Fruit fly (Drosophila melanogaster) whole organism, embryonic: Measurements from ENCODE around the gene CG33282.
A peak's percentile ranks its signal among the peaks of the same experiment; 100 is the strongest.

Source experiments
- Adf1 ChIP-seq: fragments of 200-800 bp; sonication (Bioruptor generic); IDR thresholded peaks from 2 replicates; pipeline ENCODE4 v1.3.6; 2022; ENCODE audit warnings: missing biosample characterization, missing genetic modification characterization
- Asciz ChIP-seq: fragments of 200-800 bp; sonication (Bioruptor generic); optimal IDR thresholded peaks from 2 replicates; lab custom pipeline; 2017; ENCODE audit warnings: missing biosample characterization, mild to moderate bottlenecking, missing genetic modification characterization, missing genetic modification reagents
- Atf3 ChIP-seq: fragments of 200-800 bp; sonication (Bioruptor generic); optimal IDR thresholded peaks from 3 replicates; lab custom pipeline; 2016; ENCODE audit warnings: missing biosample characterization, missing genetic modification characterization
- Blimp-1 ChIP-seq: fragments of 200-800 bp; sonication (Bioruptor generic); optimal IDR thresholded peaks from 3 replicates; lab custom pipeline; 2018; ENCODE audit warnings: missing biosample characterization, missing genetic modification characterization, mild to moderate bottlenecking, moderate library complexity, missing genetic modification reagents
- Bteb2 ChIP-seq: fragments of 200-800 bp; sonication (Bioruptor generic); optimal IDR thresholded peaks from 2 replicates; lab custom pipeline; 2016; ENCODE audit warnings: missing biosample characterization, missing genetic modification characterization
- C15 ChIP-seq: fragments of 200-800 bp; sonication (Bioruptor generic); IDR thresholded peaks from 3 replicates; pipeline ENCODE4 v1.3.6; 2022; ENCODE audit warnings: missing biosample characterization, missing genetic modification characterization
- CG10267 ChIP-seq: fragments of 200-800 bp; sonication (Bioruptor generic); optimal IDR thresholded peaks from 2 replicates; lab custom pipeline; 2018; ENCODE audit warnings: missing biosample characterization, mild to moderate bottlenecking, missing genetic modification characterization, moderate library complexity
- CG10321 ChIP-seq: fragments of 200-800 bp; sonication (Bioruptor generic); IDR thresholded peaks from 2 replicates; pipeline ENCODE4 v1.3.6; 2022; ENCODE audit warnings: missing biosample characterization, missing genetic modification characterization
- CG11696 ChIP-seq: fragments of 200-800 bp; sonication (Bioruptor generic); IDR thresholded peaks from 2 replicates; pipeline ENCODE4 v1.3.6; 2022; ENCODE audit warnings: missing biosample characterization, missing genetic modification characterization
- CG12155 ChIP-seq: fragments of 200-800 bp; sonication (Bioruptor generic); optimal IDR thresholded peaks from 3 replicates; lab custom pipeline; 2016; ENCODE audit warnings: missing biosample characterization, missing genetic modification characterization
- CG15073 ChIP-seq: fragments of 200-800 bp; sonication (Bioruptor generic); optimal IDR thresholded peaks from 2 replicates; lab custom pipeline; 2016; ENCODE audit warnings: missing biosample characterization, missing genetic modification characterization
- CG15269 ChIP-seq: fragments of 200-800 bp; sonication (Bioruptor generic); optimal IDR thresholded peaks from 2 replicates; lab custom pipeline; 2018; ENCODE audit warnings: missing biosample characterization, mild to moderate bottlenecking, missing genetic modification characterization, moderate library complexity
- CG15601 ChIP-seq: fragments of 200-800 bp; sonication (Bioruptor generic); optimal IDR thresholded peaks from 3 replicates; lab custom pipeline; 2019; ENCODE audit warnings: missing biosample characterization, mild to moderate bottlenecking, missing genetic modification characterization, moderate library complexity
- CG15696 ChIP-seq: fragments of 200-800 bp; sonication (Bioruptor generic); optimal IDR thresholded peaks from 2 replicates; lab custom pipeline; 2019; ENCODE audit warnings: missing biosample characterization, mild to moderate bottlenecking, missing genetic modification characterization, moderate library complexity
- CG17568 ChIP-seq: fragments of 200-800 bp; sonication (Bioruptor generic); optimal IDR thresholded peaks from 2 replicates; lab custom pipeline; 2018; ENCODE audit warnings: missing biosample characterization, mild to moderate bottlenecking, missing genetic modification characterization, moderate library complexity
- CG18011 ChIP-seq: fragments of 200-800 bp; sonication (Bioruptor generic); optimal IDR thresholded peaks from 2 replicates; lab custom pipeline; 2017; ENCODE audit warnings: missing biosample characterization, missing genetic modification characterization, mild to moderate bottlenecking, moderate library complexity, missing genotype
- CG18619 ChIP-seq: fragments of 200-800 bp; sonication (Bioruptor generic); optimal IDR thresholded peaks from 3 replicates; lab custom pipeline; 2017; ENCODE audit warnings: missing biosample characterization, mild to moderate bottlenecking, missing genetic modification characterization
- CG2199 ChIP-seq: fragments of 200-800 bp; sonication (Bioruptor generic); IDR thresholded peaks from 3 replicates; pipeline ENCODE4 v1.3.6; 2022; ENCODE audit warnings: missing biosample characterization, missing genetic modification characterization
- CG2202 ChIP-seq: fragments of 200-800 bp; sonication (Bioruptor generic); optimal IDR thresholded peaks from 2 replicates; lab custom pipeline; 2018; ENCODE audit warnings: missing biosample characterization, mild to moderate bottlenecking, missing genetic modification characterization
- CG2889 ChIP-seq: fragments of 200-800 bp; sonication (Bioruptor generic); IDR thresholded peaks from 3 replicates; pipeline ENCODE4 v1.3.6; 2022; ENCODE audit warnings: missing biosample characterization, missing genetic modification characterization
- CG32772 ChIP-seq: fragments of 200-800 bp; sonication (Bioruptor generic); IDR thresholded peaks from 2 replicates; pipeline ENCODE4 v1.3.6; 2022; ENCODE audit warnings: missing biosample characterization, missing genetic modification characterization
- CG34224 ChIP-seq: fragments of 200-800 bp; sonication (Bioruptor generic); IDR thresholded peaks from 3 replicates; pipeline ENCODE4 v1.3.6; 2022; ENCODE audit warnings: missing biosample characterization, missing genetic modification characterization; ENCODE audit not compliant: partially characterized antibody
- CG7556 ChIP-seq: fragments of 200-800 bp; sonication (Bioruptor generic); optimal IDR thresholded peaks from 2 replicates; lab custom pipeline; 2017; ENCODE audit warnings: missing biosample characterization, mild to moderate bottlenecking, missing genetic modification characterization
- CG7786 ChIP-seq: fragments of 200-800 bp; sonication (Bioruptor generic); optimal IDR thresholded peaks from 2 replicates; lab custom pipeline; 2016; ENCODE audit warnings: missing biosample characterization, missing genetic modification characterization
- CG8089 ChIP-seq: fragments of 200-800 bp; sonication (Bioruptor generic); optimal IDR thresholded peaks from 3 replicates; lab custom pipeline; 2016; ENCODE audit warnings: missing biosample characterization, missing genetic modification characterization
- CG8281 ChIP-seq: fragments of 200-800 bp; sonication (Bioruptor generic); optimal IDR thresholded peaks from 2 replicates; lab custom pipeline; 2018; ENCODE audit warnings: missing biosample characterization, mild to moderate bottlenecking, missing genetic modification characterization, moderate library complexity
- CG9727 ChIP-seq: fragments of 200-800 bp; sonication (Bioruptor generic); optimal IDR thresholded peaks from 3 replicates; lab custom pipeline; 2017; ENCODE audit warnings: missing biosample characterization, mild to moderate bottlenecking, missing genetic modification characterization
- Dref ChIP-seq: fragments of 200-800 bp; sonication (Bioruptor generic); IDR thresholded peaks from 2 replicates; pipeline ENCODE4 v1.3.6; 2022; ENCODE audit warnings: missing biosample characterization, missing genetic modification characterization
- H2.0 ChIP-seq: fragments of 200-800 bp; sonication (Bioruptor generic); IDR thresholded peaks from 2 replicates; pipeline ENCODE4 v1.3.6; 2022; ENCODE audit warnings: missing biosample characterization, missing genetic modification characterization
- HLH4C ChIP-seq: fragments of 200-800 bp; sonication (Bioruptor generic); IDR thresholded peaks from 3 replicates; pipeline ENCODE4 v1.3.6; 2022; ENCODE audit warnings: missing biosample characterization, missing genetic modification characterization; ENCODE audit not compliant: partially characterized antibody
- Hand ChIP-seq: fragments of 200-800 bp; sonication (Bioruptor generic); optimal IDR thresholded peaks from 2 replicates; lab custom pipeline; 2017; ENCODE audit warnings: mild to moderate bottlenecking, missing biosample characterization, missing genetic modification reagents, missing genetic modification characterization
- Hey ChIP-seq: fragments of 200-800 bp; sonication (Bioruptor generic); optimal IDR thresholded peaks from 3 replicates; lab custom pipeline; 2018; ENCODE audit warnings: missing biosample characterization, mild to moderate bottlenecking, missing genetic modification characterization
- Hr51 ChIP-seq, 2 experiments: fragments of 200-800 bp; sonication (Bioruptor generic); optimal IDR thresholded peaks; 2 replicates in 1 of 2; 3 replicates in 1 of 2; lab custom pipeline; 2016 to 2018; ENCODE audit warnings: missing biosample characterization in 2 of 2, missing genetic modification characterization in 2 of 2, mild to moderate bottlenecking in 1 of 2, moderate library complexity in 1 of 2
- Ravus ChIP-seq: fragments of 200-800 bp; sonication (Bioruptor generic); IDR thresholded peaks from 2 replicates; pipeline ENCODE4 v1.3.6; 2022; ENCODE audit warnings: missing biosample characterization, missing genetic modification characterization
- Six4 ChIP-seq: fragments of 200-800 bp; sonication (Bioruptor generic); optimal IDR thresholded peaks from 2 replicates; lab custom pipeline; 2016; ENCODE audit warnings: missing biosample characterization, missing genetic modification characterization
- TFAM ChIP-seq: fragments of 200-800 bp; sonication (Bioruptor generic); optimal IDR thresholded peaks from 2 replicates; lab custom pipeline; 2017; ENCODE audit warnings: missing biosample characterization, missing genetic modification characterization, inconsistent platforms
- ara ChIP-seq: fragments of 200-800 bp; sonication (Bioruptor generic); IDR thresholded peaks from 2 replicates; pipeline ENCODE4 v1.3.6; 2022; ENCODE audit warnings: missing biosample characterization, missing genetic modification characterization
- btn ChIP-seq: fragments of 200-800 bp; sonication (Bioruptor generic); optimal IDR thresholded peaks from 2 replicates; lab custom pipeline; 2016; ENCODE audit warnings: missing biosample characterization, missing genetic modification characterization
- chm ChIP-seq: fragments of 200-800 bp; sonication (Bioruptor generic); IDR thresholded peaks from 2 replicates; pipeline ENCODE4 v1.3.6; 2022; ENCODE audit warnings: missing biosample characterization, missing genetic modification characterization
- crc ChIP-seq: fragments of 200-800 bp; sonication (Bioruptor generic); optimal IDR thresholded peaks from 2 replicates; lab custom pipeline; 2016; ENCODE audit warnings: missing biosample characterization, missing genetic modification characterization
- da ChIP-seq: fragments of 200-800 bp; sonication (Bioruptor generic); optimal IDR thresholded peaks from 2 replicates; lab custom pipeline; 2016; ENCODE audit warnings: missing biosample characterization, missing genetic modification characterization
- ham ChIP-seq: fragments of 200-800 bp; sonication (Bioruptor generic); IDR thresholded peaks from 2 replicates; pipeline ENCODE4 v1.3.6; 2022; ENCODE audit warnings: missing biosample characterization, missing genetic modification characterization
- ind ChIP-seq: fragments of 200-800 bp; sonication (Bioruptor generic); optimal IDR thresholded peaks from 3 replicates; lab custom pipeline; 2016; ENCODE audit warnings: missing biosample characterization, missing genetic modification characterization
- mld ChIP-seq: fragments of 200-800 bp; sonication (Bioruptor generic); IDR thresholded peaks from 3 replicates; pipeline ENCODE4 v1.3.6; 2022; ENCODE audit warnings: missing biosample characterization, missing genetic modification characterization; ENCODE audit not compliant: partially characterized antibody
- onecut ChIP-seq: fragments of 200-800 bp; sonication (Bioruptor generic); IDR thresholded peaks from 2 replicates; pipeline ENCODE4 v1.3.6; 2022; ENCODE audit warnings: missing biosample characterization, missing genetic modification characterization
- p53 ChIP-seq: fragments of 200-800 bp; sonication (Bioruptor generic); optimal IDR thresholded peaks from 2 replicates; lab custom pipeline; 2016; ENCODE audit warnings: missing biosample characterization, missing genetic modification characterization
- pita ChIP-seq: fragments of 200-800 bp; sonication (Bioruptor generic); optimal IDR thresholded peaks from 2 replicates; lab custom pipeline; 2017; ENCODE audit warnings: missing biosample characterization, mild to moderate bottlenecking, missing genetic modification characterization
- schlank ChIP-seq: fragments of 200-800 bp; sonication (Bioruptor generic); optimal IDR thresholded peaks from 2 replicates; lab custom pipeline; 2018; ENCODE audit warnings: missing biosample characterization, mild to moderate bottlenecking, missing genetic modification characterization
- sqz ChIP-seq: fragments of 200-800 bp; sonication (Bioruptor generic); optimal IDR thresholded peaks from 3 replicates; lab custom pipeline; 2018; ENCODE audit warnings: missing biosample characterization, mild to moderate bottlenecking, missing genetic modification characterization

The CG33282 gene

dm6 chr2L:3301755-3302499, 25.8 kb upstream of the CG33282 start (continued):
- TF ChIP-seq Bteb2 (GFP tag; lab: Kevin White, UChicago), result peak; percentile 99
- TF ChIP-seq CG10267 (tag; lab: Kevin White, UChicago), result peak; percentile 97
- peak; percentile 99 for TF ChIP-seq ham (GFP tag; lab: Robert Waterston, UW)
- peak; percentile 99 for TF ChIP-seq btn (GFP tag; lab: Kevin White, UChicago)
- TF ChIP-seq Dref (GFP tag; lab: Robert Waterston, UW), result peak; percentile 58
- peak; percentile 99 to 100 for TF ChIP-seq Hr51 (GFP tag; optimal IDR thresholded peaks at IDR 0.05; lab: Kevin White, UChicago)
- peak; percentile 99 for TF ChIP-seq CG15601 (tag; lab: Kevin White, UChicago)
- peak; percentile 100 for TF ChIP-seq CG9727 (GFP tag; lab: Kevin White, UChicago)
- peak; percentile 96 for TF ChIP-seq TFAM (GFP tag; lab: Kevin White, UChicago)
- TF ChIP-seq C15, result peak; percentile 99
- peak; percentile 99 for TF ChIP-seq CG2889 (GFP tag; lab: Robert Waterston, UW)
- TF ChIP-seq CG17568 (GFP tag; lab: Kevin White, UChicago), result peak; percentile 99
- peak; percentile 97 for TF ChIP-seq Ravus (GFP tag; lab: Robert Waterston, UW)
- TF ChIP-seq CG34224 (GFP tag; lab: Robert Waterston, UW), result peak; percentile 38; the same call in 1 of the 3 replicates
- TF ChIP-seq pita (GFP tag; lab: Kevin White, UChicago), result no peak
- peak; percentile 98 for TF ChIP-seq CG11696 (GFP tag; lab: Robert Waterston, UW)
- 0 out of 3 replicates have a peak, but pooled peaks have one; percentile 33 for TF ChIP-seq HLH4C (GFP tag; lab: Robert Waterston, UW)
- TF ChIP-seq da (GFP tag; lab: Kevin White, UChicago), result peak; percentile 99
- TF ChIP-seq Hand (GFP tag; lab: Kevin White, UChicago), result peak; percentile 100
- peak; percentile 99 for TF ChIP-seq H2.0
- TF ChIP-seq ara, result peak; percentile 99
- peak; percentile 100 for TF ChIP-seq CG18619 (GFP tag; lab: Kevin White, UChicago)
- TF ChIP-seq Hey, result peak; percentile 99
- TF ChIP-seq crc, result peak; percentile 99
- no peak for TF ChIP-seq mld (GFP tag; lab: Robert Waterston, UW)
- peak; percentile 99 for TF ChIP-seq Asciz (GFP tag; lab: Kevin White, UChicago)
- TF ChIP-seq Six4 (GFP tag; lab: Kevin White, UChicago), result peak; percentile 100
- peak; percentile 99 for TF ChIP-seq CG2199 (GFP tag; lab: Robert Waterston, UW)
- TF ChIP-seq sqz (GFP tag; lab: Kevin White, UChicago), result peak; percentile 99
- TF ChIP-seq Adf1 (GFP tag; lab: Robert Waterston, UW), result peak; percentile 94
- TF ChIP-seq p53, result peak; percentile 99
- TF ChIP-seq ind, result peak; percentile 100
- peak; percentile 99 for TF ChIP-seq CG2202 (tag; lab: Kevin White, UChicago)
- peak; percentile 100 for TF ChIP-seq CG15696
- TF ChIP-seq Blimp-1 (GFP tag; lab: Kevin White, UChicago), result peak; percentile 99
- peak; percentile 100 for TF ChIP-seq CG7556 (GFP tag; lab: Kevin White, UChicago)
- TF ChIP-seq CG18011 (GFP tag; lab: Kevin White, UChicago), result peak; percentile 94
- TF ChIP-seq CG10321 (GFP tag; lab: Robert Waterston, UW), result peak; percentile 88
- peak; percentile 100 for TF ChIP-seq schlank (tag; lab: Kevin White, UChicago)
- TF ChIP-seq CG15073 (GFP tag; lab: Kevin White, UChicago), result peak; percentile 93
- TF ChIP-seq CG8089 (GFP tag; lab: Kevin White, UChicago), result peak; percentile 99
- peak; percentile 100 for TF ChIP-seq chm (GFP tag; lab: Robert Waterston, UW)
- peak; percentile 100 for TF ChIP-seq CG7786
- peak; percentile 99 for TF ChIP-seq CG12155 (GFP tag; lab: Kevin White, UChicago)
- TF ChIP-seq CG32772, result peak; percentile 99
- peak; percentile 99 for TF ChIP-seq Atf3
- TF ChIP-seq CG15269 (tag; lab: Kevin White, UChicago), result peak; percentile 100
- peak; percentile 95 for TF ChIP-seq CG8281
- TF ChIP-seq onecut (GFP tag; lab: Robert Waterston, UW), result peak; percentile 99
